Fruit fly (Drosophila melanogaster) whole organism, prepupa: ENCODE data around the gene CG11037.

Experiments
- CG10669 ChIP-seq: fragments of 200-800 bp; sonication (Bioruptor generic); optimal IDR thresholded peaks from 3 replicates; lab custom pipeline; 2018; ENCODE audit warnings: missing biosample characterization, mild to moderate bottlenecking, missing genetic modification characterization, moderate library complexity
- CG1621 ChIP-seq: fragments of 200-800 bp; sonication (Bioruptor generic); optimal IDR thresholded peaks from 3 replicates; lab custom pipeline; 2018; ENCODE audit warnings: missing biosample characterization, mild to moderate bottlenecking, missing genetic modification characterization
- Met ChIP-seq: fragments of 200-800 bp; sonication (Bioruptor generic); optimal IDR thresholded peaks from 3 replicates; lab custom pipeline; 2016; ENCODE audit warnings: missing biosample characterization, missing genetic modification characterization
- dac ChIP-seq: fragments of 200-800 bp; sonication (Bioruptor generic); optimal IDR thresholded peaks from 2 replicates; lab custom pipeline; 2017; ENCODE audit warnings: missing biosample characterization, mild to moderate bottlenecking, missing genetic modification characterization
- net ChIP-seq: fragments of 200-800 bp; sonication (Bioruptor generic); optimal IDR thresholded peaks from 3 replicates; lab custom pipeline; 2016; ENCODE audit warnings: missing biosample characterization, missing genetic modification characterization
- spab ChIP-seq: fragments of 200-800 bp; sonication (Bioruptor generic); optimal IDR thresholded peaks from 2 replicates; lab custom pipeline; 2017; ENCODE audit warnings: missing biosample characterization, mild to moderate bottlenecking, missing genetic modification characterization, missing genetic modification reagents
- svp ChIP-seq: fragments of 200-800 bp; sonication (Bioruptor generic); peaks from one replicate; lab custom pipeline; 2016; ENCODE audit warnings: missing biosample characterization, missing genetic modification characterization

DNA sequence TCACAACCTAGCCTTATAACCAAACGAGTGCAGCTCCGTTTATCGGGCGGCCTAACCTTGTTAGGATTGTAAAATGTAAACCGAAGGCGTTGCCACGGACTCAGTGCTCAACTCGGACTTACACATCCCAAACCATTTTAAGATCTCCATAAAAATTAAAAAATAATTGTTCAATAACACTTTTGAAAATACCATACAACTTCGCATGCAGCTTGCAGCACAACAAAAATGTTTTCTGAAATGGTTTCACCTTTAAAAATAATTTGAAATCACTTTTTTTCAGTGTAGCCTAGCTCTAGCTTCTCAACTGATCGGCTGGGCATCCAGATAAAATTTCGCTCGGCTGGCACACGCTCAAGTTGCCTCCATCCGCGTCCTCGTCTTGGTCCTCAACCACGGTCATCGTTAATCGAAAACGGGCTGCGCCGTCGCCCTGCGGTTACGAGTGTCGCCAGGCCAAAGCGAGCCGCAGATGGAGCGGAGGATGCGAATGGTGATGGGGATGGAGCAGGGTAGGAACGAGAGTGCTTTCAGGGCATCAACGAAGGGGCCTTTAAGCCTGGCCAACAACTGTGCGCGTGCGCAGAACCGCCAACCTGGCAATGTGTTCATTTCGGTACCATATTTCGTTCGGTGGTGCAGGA is 9.6 kb downstream of the CG11037 start:
- TF ChIP-seq Met (GFP tag; lab: Kevin White, UChicago): peak; percentile 76
- peak; percentile 80 for TF ChIP-seq spab
- peak; percentile 7 for TF ChIP-seq svp (GFP tag; lab: Kevin White, UChicago)
- TF ChIP-seq CG1621 (tag; lab: Kevin White, UChicago): peak; percentile 83
- TF ChIP-seq CG10669 (GFP tag; lab: Kevin White, UChicago): peak; percentile 87
- TF ChIP-seq net (GFP tag; lab: Kevin White, UChicago): peak; percentile 80
- peak; percentile 60 for TF ChIP-seq dac (GFP tag; lab: Kevin White, UChicago)
